Worm (Caenorhabditis elegans) whole organism, young adult: Measurements from ENCODE around the gene Y45G5AM.7.

Experiments used
- ama-1 ChIP-seq, 3 experiments: fragments of 150-350 bp in 1 of 3; sonication (generic microtip) in 2 of 3; optimal IDR thresholded peaks; 2 replicates each; lab custom pipeline; 2014 to 2018; ENCODE audit warnings: missing biosample characterization in 2 of 3, missing genetic modification characterization in 2 of 3, missing genetic modification reagents in 2 of 3
- ceh-40 ChIP-seq: fragments of 200-800 bp; sonication (Bioruptor generic); IDR thresholded peaks from 2 replicates; pipeline ENCODE4 v1.3.6; 2022; ENCODE audit warnings: missing genetic modification characterization, missing compliant biosample characterization
- nhr-120 ChIP-seq: fragments of 200-800 bp; sonication (Bioruptor generic); IDR thresholded peaks from 2 replicates; pipeline ENCODE4 v1.3.6; 2022; ENCODE audit warnings: missing genetic modification characterization, missing compliant biosample characterization
- somi-1 ChIP-seq: fragments of 200-800 bp; sonication (Bioruptor generic); optimal IDR thresholded peaks from 2 replicates; lab custom pipeline; 2018; ENCODE audit warnings: mild to moderate bottlenecking, missing genetic modification characterization, missing compliant biosample characterization

ce11 chrV:4129604-4130003, 40.4 kb downstream of the Y45G5AM.7 start, which contains the start of gene phat-4:
- TF ChIP-seq nhr-120 (GFP tag; lab: Robert Waterston, UW) (no peak), ceh-40 (GFP tag; lab: Robert Waterston, UW) (no peak), ama-1 (optimal IDR thresholded peaks at IDR 0.05; lab: Kevin White, UChicago) (no peak), ama-1 (GFP tag; optimal IDR thresholded peaks at IDR 0.05; lab: Kevin White, UChicago) (no peak), somi-1 (GFP tag; lab: Kevin White, UChicago) (no peak)
